Fruit fly (Drosophila melanogaster) S2 (cell line): ENCODE results near the gene CG7322.

ENCODE experiments used
- CG8478 ChIP-seq: fragments of >200 bp; optimal IDR thresholded peaks from 2 replicates; lab custom pipeline; 2018
- CTCF ChIP-seq, 2 experiments: fragments of >200 bp; optimal IDR thresholded peaks; 2 replicates each; lab custom pipeline; 2018

Gene CG7322

DNA sequence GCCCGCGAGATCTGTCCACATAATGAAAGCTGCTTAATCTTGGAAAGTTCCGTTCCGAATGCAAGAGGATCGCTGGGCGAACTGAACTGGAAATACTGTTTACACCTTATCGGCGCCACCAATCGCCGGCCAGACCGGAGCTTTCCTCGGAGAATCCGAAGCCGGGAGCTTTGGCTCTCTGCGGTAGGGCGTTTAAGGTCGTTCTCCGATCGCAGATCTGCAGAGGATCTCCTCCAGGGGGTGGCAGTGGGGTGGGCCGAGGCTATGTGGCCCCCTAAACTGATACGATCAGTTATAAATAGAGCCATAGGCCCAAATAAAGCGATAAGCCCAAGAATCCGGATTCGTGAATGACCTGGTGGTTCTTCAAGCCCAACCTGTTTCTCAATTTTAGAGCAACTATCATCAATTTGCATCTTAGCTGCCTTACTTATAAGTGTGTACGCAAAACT lies at the start of gene CG7322:
CG7322 (minus strand) TSS at position 402 of the 452 bp plus-strand sequence.
- TF ChIP-seq CG8478 (lab: Kevin White, UChicago) = no peak
- TF ChIP-seq CTCF (optimal IDR thresholded peaks at IDR 0.05; lab: Kevin White, UChicago) = no peak

- TF ChIP-seq CTCF (optimal IDR thresholded peaks at IDR 0.05; lab: Kevin White, UChicago) (no peak), CG8478 (lab: Kevin White, UChicago) (no peak)
Observed at dm6 chrX:18905152-18905551, 47.6 kb upstream of the CG7322 start.

DNA sequence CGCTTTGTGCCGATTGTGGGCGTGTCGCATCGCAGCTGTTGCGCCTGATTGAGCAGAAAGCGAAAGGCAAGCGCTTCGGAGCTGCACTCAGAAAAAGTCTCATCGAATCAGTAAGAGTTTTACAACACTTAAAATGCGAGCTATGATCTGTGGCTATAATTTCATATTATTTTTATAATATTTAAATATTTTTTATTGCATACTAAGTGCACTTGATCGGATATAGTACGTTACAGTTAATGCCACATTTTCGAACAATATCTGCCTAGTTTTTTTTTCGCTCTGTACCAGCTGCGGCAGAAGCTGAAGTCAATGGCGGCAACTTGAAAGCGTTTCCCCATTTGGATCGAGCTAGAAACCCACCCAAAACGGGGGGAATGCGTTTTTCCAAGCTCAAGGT lies 45.2 kb upstream of the CG7322 start:
- TF ChIP-seq CG8478 (lab: Kevin White, UChicago) (no peak), CTCF (optimal IDR thresholded peaks at IDR 0.05; lab: Kevin White, UChicago) (no peak)

DNA sequence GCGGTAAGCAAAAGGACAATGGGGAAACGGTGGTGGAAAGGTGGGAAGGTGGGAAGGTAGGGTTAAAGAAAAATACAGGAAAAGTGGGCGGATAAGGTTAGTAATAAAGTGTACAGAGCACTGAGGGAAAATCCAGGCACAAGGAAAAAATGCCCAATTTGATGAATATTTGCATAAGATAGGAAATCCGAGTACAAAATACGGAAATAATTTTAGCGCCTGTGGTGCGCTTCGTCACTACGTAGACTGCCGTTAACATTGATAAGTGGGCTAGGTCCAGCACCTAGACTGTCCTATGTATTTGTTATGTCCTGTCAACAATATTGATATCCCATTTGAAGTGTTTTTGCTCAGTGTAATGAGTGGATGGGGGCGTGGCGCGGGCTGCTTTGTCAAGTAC lies 43.4 kb upstream of the CG7322 start:
- TF ChIP-seq CTCF (optimal IDR thresholded peaks at IDR 0.05; lab: Kevin White, UChicago) (no peak), CG8478 (lab: Kevin White, UChicago) (no peak)

- TF ChIP-seq CTCF (optimal IDR thresholded peaks at IDR 0.05; lab: Kevin White, UChicago) = no peak
- TF ChIP-seq CG8478 (lab: Kevin White, UChicago) = no peak
Observed at dm6 chrX:18899835-18900460, 42.4 kb upstream of the CG7322 start, which contains the start of gene CG7378. Gene CG7378 (plus strand): TSS chrX:18900410.

DNA sequence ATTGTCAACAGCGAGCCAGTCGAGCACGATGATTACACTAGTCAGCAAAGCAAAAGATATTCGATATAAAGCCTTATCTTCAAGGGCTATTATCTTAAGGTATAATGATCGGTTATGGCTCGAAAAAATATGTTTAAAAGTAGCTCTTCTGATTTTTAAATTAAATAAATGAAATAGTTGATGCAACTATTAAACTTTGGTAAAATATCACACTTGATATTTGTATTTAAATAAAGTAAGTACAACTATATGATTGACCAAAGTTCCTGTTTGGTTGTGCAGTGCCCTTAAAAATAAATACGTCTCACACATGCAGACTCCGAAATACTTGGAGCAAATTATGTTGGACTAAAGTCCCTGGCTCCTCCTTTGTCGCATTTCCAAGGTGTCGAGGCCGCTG lies 40.3 kb upstream of the CG7322 start:
- TF ChIP-seq CTCF (optimal IDR thresholded peaks at IDR 0.05; lab: Kevin White, UChicago) (no peak), CG8478 (lab: Kevin White, UChicago) (no peak)

DNA sequence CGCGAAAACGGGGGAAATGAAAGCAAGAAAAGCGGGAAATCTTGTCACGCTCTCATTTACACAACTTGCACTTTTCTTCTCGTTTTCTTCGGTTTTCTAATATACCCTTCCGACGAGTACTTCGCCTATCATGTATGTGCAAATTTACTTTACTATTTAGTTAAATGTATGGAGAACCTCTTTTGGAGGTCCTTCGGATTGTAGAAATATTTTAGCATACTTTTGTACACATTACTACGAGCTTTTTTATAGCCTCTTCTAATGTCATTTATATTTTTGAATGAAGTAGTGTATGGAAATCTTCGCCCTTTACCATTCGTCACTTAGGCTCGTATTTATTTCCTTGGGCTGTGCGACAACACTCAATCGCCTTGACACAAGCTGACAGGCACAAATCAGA lies 39.7 kb upstream of the CG7322 start:
- TF ChIP-seq CTCF (optimal IDR thresholded peaks at IDR 0.05; lab: Kevin White, UChicago) = no peak
- no peak for TF ChIP-seq CG8478 (lab: Kevin White, UChicago)

- no peak for TF ChIP-seq CG8478 (lab: Kevin White, UChicago)
- no peak for TF ChIP-seq CTCF (optimal IDR thresholded peaks at IDR 0.05; lab: Kevin White, UChicago)
Observed at dm6 chrX:18894146-18894545, 36.6 kb upstream of the CG7322 start, which contains the start of gene SdhBL. Gene SdhBL (plus strand): TSS chrX:18894446.

- TF ChIP-seq CTCF (optimal IDR thresholded peaks at IDR 0.05; lab: Kevin White, UChicago) (no peak), CG8478 (lab: Kevin White, UChicago) (no peak)
Observed at dm6 chrX:18893433-18893832, 35.9 kb upstream of the CG7322 start, which contains the start of gene Flacc. Gene Flacc (minus strand): TSS chrX:18893636.

DNA sequence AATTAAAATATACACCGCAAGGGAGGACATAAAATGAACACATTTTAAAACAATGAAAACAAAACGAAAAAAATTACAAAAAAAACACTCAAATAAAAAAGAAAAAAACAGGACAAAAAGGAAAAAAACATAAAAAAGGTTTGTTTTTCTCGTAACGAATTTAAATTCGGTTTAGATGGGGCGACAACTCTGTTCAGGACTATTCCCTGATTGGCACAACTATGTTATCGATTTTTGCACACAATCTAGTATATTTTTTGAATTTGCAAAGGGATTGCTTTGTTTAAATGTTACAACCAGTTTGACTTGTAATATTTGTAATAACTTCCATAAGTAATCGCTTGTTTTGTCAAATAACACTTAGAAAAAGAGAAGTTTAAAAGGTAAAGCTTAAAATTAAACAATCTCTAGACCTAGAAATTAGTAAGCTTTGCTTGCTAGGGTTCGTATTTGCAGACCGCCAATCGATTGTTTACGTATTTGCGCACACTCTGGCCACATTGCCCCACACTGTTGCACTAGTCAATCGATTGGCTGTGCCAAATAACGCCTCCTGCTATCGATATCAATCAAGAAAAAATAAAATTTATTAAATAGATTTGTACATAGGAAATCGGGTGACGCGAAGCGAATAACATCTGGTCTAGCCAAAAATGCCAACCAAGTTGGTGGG lies 26.6 kb upstream of the CG7322 start, which contains the start of gene CG7332:
CG7332 (plus strand) TSS at position 515 of the 673 bp plus-strand sequence.
- TF ChIP-seq CG8478 (lab: Kevin White, UChicago) (no peak), CTCF (optimal IDR thresholded peaks at IDR 0.05; lab: Kevin White, UChicago) (no peak)

dm6 chrX:18869489-18870132 lies 12.1 kb upstream of the CG7322 start:
- no peak for TF ChIP-seq CTCF (optimal IDR thresholded peaks at IDR 0.05; lab: Kevin White, UChicago)
- TF ChIP-seq CG8478 (lab: Kevin White, UChicago) = no peak

DNA sequence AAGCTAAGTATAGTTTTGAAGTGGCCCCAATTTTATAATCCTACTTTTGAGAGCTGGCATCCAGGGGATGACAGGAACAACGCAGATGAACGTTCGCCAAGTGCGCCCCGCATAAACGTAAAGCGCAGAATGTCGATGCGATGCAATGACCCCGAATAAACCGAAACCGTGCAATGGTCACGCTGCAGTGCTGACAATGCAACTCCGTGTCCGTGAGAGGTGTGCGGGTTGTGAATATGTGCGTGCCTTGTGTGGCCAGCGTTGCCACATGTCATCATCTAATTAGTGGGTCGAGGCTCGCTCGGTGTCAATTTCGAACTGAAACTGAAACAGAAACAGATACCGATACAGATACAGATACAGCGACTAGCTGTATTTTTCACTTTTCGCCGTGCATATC lies 10.6 kb upstream of the CG7322 start:
- TF ChIP-seq CTCF (optimal IDR thresholded peaks at IDR 0.05; lab: Kevin White, UChicago) = no peak
- no peak for TF ChIP-seq CG8478 (lab: Kevin White, UChicago)

DNA sequence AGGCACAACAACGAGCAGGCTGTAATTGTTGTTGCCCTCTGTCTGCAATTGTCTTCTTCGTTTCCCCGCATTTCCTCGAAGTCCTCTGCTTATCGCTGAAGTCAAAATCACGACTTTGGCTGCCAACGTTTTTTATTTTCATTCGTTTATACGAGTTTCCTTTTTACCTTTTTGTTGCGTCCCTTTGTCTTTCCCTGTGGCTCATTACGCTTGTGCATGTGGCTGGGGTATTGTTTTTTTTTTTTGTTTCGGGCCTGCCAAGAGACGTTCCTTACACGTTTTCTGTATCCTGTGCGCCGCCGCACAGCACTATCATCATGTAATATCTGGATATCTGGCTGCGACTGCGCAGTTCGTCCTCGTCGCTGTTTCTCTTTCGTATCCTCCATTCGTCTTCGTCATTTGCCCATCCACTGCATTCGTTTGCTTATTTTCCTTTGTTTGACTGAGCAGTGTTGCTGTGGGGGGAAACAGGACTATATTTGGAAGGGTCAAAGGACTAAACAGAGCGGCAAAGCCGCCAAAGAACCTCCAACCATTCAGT lies 8.8 kb upstream of the CG7322 start:
- TF ChIP-seq CG8478 (lab: Kevin White, UChicago) = no peak
- no peak for TF ChIP-seq CTCF (optimal IDR thresholded peaks at IDR 0.05; lab: Kevin White, UChicago)

- TF ChIP-seq CG8478 (lab: Kevin White, UChicago) (no peak), CTCF (optimal IDR thresholded peaks at IDR 0.05; lab: Kevin White, UChicago) (no peak)
Observed at dm6 chrX:18864483-18865358, 7.2 kb upstream of the CG7322 start.
